Fruit fly (Drosophila melanogaster) whole organism, prepupa: ENCODE results near the gene CG14627.

Experiments used
- CG10631 ChIP-seq: fragments of 200-800 bp; sonication (Bioruptor generic); optimal IDR thresholded peaks from 2 replicates; lab custom pipeline; 2016; ENCODE audit warnings: missing biosample characterization, missing genetic modification characterization
- CG10669 ChIP-seq: fragments of 200-800 bp; sonication (Bioruptor generic); optimal IDR thresholded peaks from 3 replicates; lab custom pipeline; 2018; ENCODE audit warnings: missing biosample characterization, mild to moderate bottlenecking, missing genetic modification characterization, moderate library complexity
- CG11294 ChIP-seq: fragments of 200-800 bp; sonication (Bioruptor generic); IDR thresholded peaks from 2 replicates; pipeline ENCODE4 v1.3.6; 2022; ENCODE audit warnings: missing biosample characterization, missing genetic modification characterization
- CG11762 ChIP-seq: fragments of 200-800 bp; sonication (Bioruptor generic); optimal IDR thresholded peaks from 3 replicates; lab custom pipeline; 2016; ENCODE audit warnings: missing biosample characterization, missing genetic modification characterization; ENCODE audit not compliant: insufficient read depth
- CG15336 ChIP-seq: fragments of 200-800 bp; sonication (Bioruptor generic); IDR thresholded peaks from 2 replicates; pipeline ENCODE4 v1.3.6; 2022; ENCODE audit warnings: missing biosample characterization, missing genetic modification characterization
- CG3032 ChIP-seq: fragments of 200-800 bp; optimal IDR thresholded peaks from 2 replicates; lab custom pipeline; 2019; ENCODE audit warnings: missing biosample characterization, mild to moderate bottlenecking, missing genetic modification characterization, moderate library complexity
- CG32006 ChIP-seq: fragments of 200-800 bp; sonication (Bioruptor generic); optimal IDR thresholded peaks from 3 replicates; lab custom pipeline; 2017; ENCODE audit warnings: missing biosample characterization, mild to moderate bottlenecking, missing genetic modification characterization
- CG34406 ChIP-seq: fragments of 200-800 bp; sonication (Bioruptor generic); optimal IDR thresholded peaks from 3 replicates; lab custom pipeline; 2016; ENCODE audit warnings: missing biosample characterization, missing genetic modification characterization
- CG3919 ChIP-seq: fragments of 200-800 bp; sonication (Bioruptor generic); optimal IDR thresholded peaks from 3 replicates; lab custom pipeline; 2016; ENCODE audit warnings: missing biosample characterization, missing genetic modification characterization
- CG6163 ChIP-seq: fragments of 200-800 bp; sonication (Bioruptor generic); IDR thresholded peaks from 3 replicates; pipeline ENCODE4 v1.3.6; 2022; ENCODE audit warnings: missing biosample characterization, missing genetic modification characterization
- CG6276 ChIP-seq: fragments of 200-800 bp; sonication (Bioruptor generic); optimal IDR thresholded peaks from 2 replicates; lab custom pipeline; 2017; ENCODE audit warnings: missing biosample characterization, mild to moderate bottlenecking, missing genetic modification characterization
- CG6792 ChIP-seq: fragments of 200-800 bp; sonication (Bioruptor generic); optimal IDR thresholded peaks from 3 replicates; lab custom pipeline; 2016; ENCODE audit warnings: missing biosample characterization, missing genetic modification characterization
- CG8119 ChIP-seq: fragments of 200-800 bp; sonication (Bioruptor generic); IDR thresholded peaks from 3 replicates; pipeline ENCODE4 v1.3.6; 2022; ENCODE audit warnings: missing biosample characterization, missing genetic modification characterization
- CG8319 ChIP-seq: fragments of 200-800 bp; sonication (Bioruptor generic); optimal IDR thresholded peaks from 3 replicates; lab custom pipeline; 2016; ENCODE audit warnings: missing biosample characterization, missing genetic modification characterization
- CG8632 ChIP-seq: fragments of 200-800 bp; sonication (Bioruptor generic); optimal IDR thresholded peaks from 3 replicates; lab custom pipeline; 2016; ENCODE audit warnings: missing biosample characterization, missing genetic modification characterization
- CG9139 ChIP-seq: fragments of 200-800 bp; sonication (Bioruptor generic); optimal IDR thresholded peaks from 3 replicates; lab custom pipeline; 2017; ENCODE audit warnings: missing biosample characterization, mild to moderate bottlenecking, missing genetic modification characterization
- Eip78C ChIP-seq: fragments of 200-800 bp; sonication (Bioruptor generic); peaks from one replicate; lab custom pipeline; 2016; ENCODE audit warnings: missing biosample characterization, missing genetic modification characterization
- Ets21C ChIP-seq: fragments of 200-800 bp; sonication (Bioruptor generic); optimal IDR thresholded peaks from 3 replicates; lab custom pipeline; 2016; ENCODE audit warnings: missing biosample characterization, missing genetic modification characterization
- Ets96B ChIP-seq: fragments of 200-800 bp; optimal IDR thresholded peaks from 2 replicates; lab custom pipeline; 2019; ENCODE audit warnings: missing biosample characterization, mild to moderate bottlenecking, missing genetic modification characterization, moderate library complexity
- Gug ChIP-seq: fragments of 200-800 bp; sonication (Bioruptor generic); IDR thresholded peaks from 2 replicates; pipeline ENCODE4 v1.3.6; 2022; ENCODE audit warnings: missing biosample characterization, missing genetic modification characterization
- Hr38 ChIP-seq: sonication (Bioruptor generic); optimal IDR thresholded peaks from 2 replicates; lab custom pipeline; 2016; ENCODE audit warnings: missing biosample characterization, missing genetic modification characterization
- Hr4 ChIP-seq: fragments of 200-800 bp; sonication (Bioruptor generic); optimal IDR thresholded peaks from 3 replicates; lab custom pipeline; 2016; ENCODE audit warnings: missing biosample characterization, missing genetic modification characterization
- Met ChIP-seq: fragments of 200-800 bp; sonication (Bioruptor generic); optimal IDR thresholded peaks from 3 replicates; lab custom pipeline; 2016; ENCODE audit warnings: missing biosample characterization, missing genetic modification characterization
- Sox102F ChIP-seq: fragments of 200-800 bp; sonication (Bioruptor generic); optimal IDR thresholded peaks from 2 replicates; lab custom pipeline; 2016; ENCODE audit warnings: missing biosample characterization, mild to moderate bottlenecking, missing genetic modification characterization
- Sox14 ChIP-seq: fragments of 200-800 bp; sonication (Bioruptor generic); optimal IDR thresholded peaks from 3 replicates; lab custom pipeline; 2016; ENCODE audit warnings: missing biosample characterization, missing genetic modification characterization
- achi ChIP-seq: fragments of 200-800 bp; sonication (Bioruptor generic); optimal IDR thresholded peaks from 3 replicates; lab custom pipeline; 2016; ENCODE audit warnings: missing biosample characterization, missing genetic modification characterization
- acj6 ChIP-seq: fragments of 200-800 bp; sonication (Bioruptor generic); optimal IDR thresholded peaks from 3 replicates; lab custom pipeline; 2016; ENCODE audit warnings: missing biosample characterization, missing genetic modification characterization
- dac ChIP-seq: fragments of 200-800 bp; sonication (Bioruptor generic); optimal IDR thresholded peaks from 2 replicates; lab custom pipeline; 2017; ENCODE audit warnings: missing biosample characterization, mild to moderate bottlenecking, missing genetic modification characterization
- dsx ChIP-seq: fragments of 200-800 bp; optimal IDR thresholded peaks from 3 replicates; lab custom pipeline; 2019; ENCODE audit warnings: missing biosample characterization, mild to moderate bottlenecking, missing genetic modification characterization, moderate library complexity; ENCODE audit not compliant: poor library complexity, severe bottlenecking
- eg ChIP-seq: fragments of 200-800 bp; sonication (Bioruptor generic); IDR thresholded peaks from 3 replicates; pipeline ENCODE4 v1.3.6; 2022; ENCODE audit warnings: missing biosample characterization, missing genetic modification characterization
- esn ChIP-seq: fragments of 200-800 bp; sonication (Bioruptor generic); optimal IDR thresholded peaks from 2 replicates; lab custom pipeline; 2016; ENCODE audit warnings: missing biosample characterization, mild to moderate bottlenecking, missing genetic modification characterization, moderate library complexity
- fd59A ChIP-seq: fragments of 200-800 bp; sonication (Bioruptor generic); optimal IDR thresholded peaks from 2 replicates; lab custom pipeline; 2017; ENCODE audit warnings: missing biosample characterization, mild to moderate bottlenecking, missing genetic modification characterization, missing genetic modification reagents
- net ChIP-seq: fragments of 200-800 bp; sonication (Bioruptor generic); optimal IDR thresholded peaks from 3 replicates; lab custom pipeline; 2016; ENCODE audit warnings: missing biosample characterization, missing genetic modification characterization
- pdm3 ChIP-seq: fragments of 200-800 bp; sonication (Bioruptor generic); optimal IDR thresholded peaks from 3 replicates; lab custom pipeline; 2016; ENCODE audit warnings: missing biosample characterization, missing genetic modification characterization
- salr ChIP-seq, 2 experiments: fragments of 200-800 bp; sonication (Bioruptor generic); optimal IDR thresholded peaks; 3 replicates each; lab custom pipeline; 2016 to 2018; ENCODE audit warnings: missing biosample characterization in 2 of 2, missing genetic modification characterization in 2 of 2, mild to moderate bottlenecking in 1 of 2
- spab ChIP-seq: fragments of 200-800 bp; sonication (Bioruptor generic); optimal IDR thresholded peaks from 2 replicates; lab custom pipeline; 2017; ENCODE audit warnings: missing biosample characterization, mild to moderate bottlenecking, missing genetic modification characterization, missing genetic modification reagents
- ss ChIP-seq, 2 experiments: fragments of 200-800 bp; sonication (Bioruptor generic); optimal IDR thresholded peaks; 2 replicates in 1 of 2; 3 replicates in 1 of 2; lab custom pipeline; 2017 to 2018; ENCODE audit warnings: mild to moderate bottlenecking in 2 of 2, missing biosample characterization in 2 of 2, missing genetic modification characterization in 2 of 2, moderate library complexity in 1 of 2
- svp ChIP-seq: fragments of 200-800 bp; sonication (Bioruptor generic); peaks from one replicate; lab custom pipeline; 2016; ENCODE audit warnings: missing biosample characterization, missing genetic modification characterization
- topi ChIP-seq: fragments of 200-800 bp; sonication (Bioruptor generic); optimal IDR thresholded peaks from 3 replicates; lab custom pipeline; 2016; ENCODE audit warnings: missing biosample characterization, missing genetic modification characterization
- vri ChIP-seq: fragments of 200-800 bp; sonication (Bioruptor generic); optimal IDR thresholded peaks from 3 replicates; lab custom pipeline; 2016; ENCODE audit warnings: missing biosample characterization, mild to moderate bottlenecking, missing genetic modification characterization

The CG14627 gene

dm6 chrX:1209251-1210020 lies 28.0 kb downstream of the CG14627 start, which contains the start of gene CG11382 (continued):
- TF ChIP-seq CG3032 (no peak), CG11762 (GFP tag; lab: Kevin White, UChicago) (no peak), acj6 (GFP tag; lab: Kevin White, UChicago) (no peak), vri (GFP tag; lab: Kevin White, UChicago) (no peak), svp (GFP tag; lab: Kevin White, UChicago) (peak; percentile 52), CG8319 (GFP tag; lab: Kevin White, UChicago) (no peak), CG10669 (GFP tag; lab: Kevin White, UChicago) (no peak), Ets96B (tag; lab: Kevin White, UChicago) (no peak), fd59A (GFP tag; lab: Kevin White, UChicago) (no peak), CG9139 (GFP tag; lab: Kevin White, UChicago) (no peak), Sox102F (peak; percentile 14), Ets21C (GFP tag; lab: Kevin White, UChicago) (no peak)

- no peak for TF ChIP-seq ss (GFP tag; optimal IDR thresholded peaks at IDR 0.05; lab: Kevin White, UChicago)
- peak; percentile 30 for TF ChIP-seq Eip78C (GFP tag; lab: Kevin White, UChicago)
- TF ChIP-seq salr (GFP tag; optimal IDR thresholded peaks at IDR 0.05; lab: Kevin White, UChicago) = no peak
- peak; percentile 14 for TF ChIP-seq Sox14
- TF ChIP-seq topi (GFP tag; lab: Kevin White, UChicago) = peak; percentile 7
Measured at dm6 chrX:1215000-1215399, 33.6 kb downstream of the CG14627 start, which contains the start of gene CG11398. Gene CG11398 (minus strand): TSS chrX:1215156.

- TF ChIP-seq eg (GFP tag; lab: Robert Waterston, UW) = peak; percentile 54; the same call in 2 of the 3 replicates
- TF ChIP-seq Hr38 (GFP tag; lab: Kevin White, UChicago) = no peak
- TF ChIP-seq Hr4 = no peak
- TF ChIP-seq acj6 (GFP tag; lab: Kevin White, UChicago) = no peak
- no peak for TF ChIP-seq pdm3 (GFP tag; lab: Kevin White, UChicago)
- TF ChIP-seq CG11294 (GFP tag; lab: Robert Waterston, UW) = no peak
- no peak for TF ChIP-seq Met
- TF ChIP-seq CG8632 = no peak
Measured at dm6 chrX:1216681-1217080, 35.3 kb downstream of the CG14627 start.

dm6 chrX:1225859-1226258 lies 44.4 kb downstream of the CG14627 start:
- no peak for TF ChIP-seq CG8632
- peak in 1 of 2 experiments; percentile 51 for TF ChIP-seq ss (GFP tag; optimal IDR thresholded peaks at IDR 0.05; lab: Kevin White, UChicago)
- TF ChIP-seq CG32006 (GFP tag; lab: Kevin White, UChicago) = no peak

- TF ChIP-seq svp (GFP tag; lab: Kevin White, UChicago) (peak; percentile 98), esn (GFP tag; lab: Kevin White, UChicago) (peak; percentile 4), CG10631 (GFP tag; lab: Kevin White, UChicago) (peak; percentile 46), dsx (no peak), dac (no peak), spab (GFP tag; lab: Kevin White, UChicago) (no peak), CG6276 (GFP tag; lab: Kevin White, UChicago) (peak; percentile 4), Eip78C (GFP tag; lab: Kevin White, UChicago) (peak; percentile 12), CG10669 (GFP tag; lab: Kevin White, UChicago) (peak; percentile 3), CG6163 (GFP tag; lab: Robert Waterston, UW) (peak; percentile 44; the same call in 1 of the 3 replicates), Gug (GFP tag; lab: Robert Waterston, UW) (no peak; the same call in 1 of the 2 replicates), net (peak; percentile 8), CG34406 (GFP tag; lab: Kevin White, UChicago) (peak; percentile 18), CG8119 (peak; percentile 58; the same call in 2 of the 3 replicates), salr (GFP tag; optimal IDR thresholded peaks at IDR 0.05; lab: Kevin White, UChicago) (peak in 1 of 2 experiments; percentile 23), CG6792 (GFP tag; lab: Kevin White, UChicago) (peak; percentile 1), CG3919 (GFP tag; lab: Kevin White, UChicago) (peak; percentile 21), CG32006 (GFP tag; lab: Kevin White, UChicago) (peak; percentile 47), CG15336 (GFP tag; lab: Robert Waterston, UW) (peak; percentile 51), eg (GFP tag; lab: Robert Waterston, UW) (0 out of 3 replicates have a peak, but pooled peaks have one; percentile 21), ss (GFP tag; optimal IDR thresholded peaks at IDR 0.05; lab: Kevin White, UChicago) (no peak), achi (GFP tag; lab: Kevin White, UChicago) (peak; percentile 36)
Measured at dm6 chrX:1229098-1229497, 47.7 kb downstream of the CG14627 start.
